Fruit fly (Drosophila melanogaster) whole organism: ENCODE measurements around the gene CG9737.

Source experiments
- CG8478 ChIP-seq: fragments of >200 bp; optimal IDR thresholded peaks from 2 replicates; lab custom pipeline; 2018; ENCODE audit warnings: inconsistent platforms
- Dll ChIP-seq: fragments of >200 bp; optimal IDR thresholded peaks from 2 replicates; lab custom pipeline; 2017
- EcR ChIP-seq, 2 experiments: fragments of >200 bp; optimal IDR thresholded peaks; 2 replicates each; lab custom pipeline; 2017; ENCODE audit warnings: missing biosample characterization in 2 of 2, missing genetic modification characterization in 2 of 2, missing genetic modification reagents in 2 of 2
- pan ChIP-seq: fragments of >200 bp; optimal IDR thresholded peaks from 2 replicates; lab custom pipeline; 2017
- psq ChIP-seq: fragments of >200 bp; optimal IDR thresholded peaks from 2 replicates; lab custom pipeline; 2017
- usp ChIP-seq: fragments of >200 bp; optimal IDR thresholded peaks from 2 replicates; lab custom pipeline; 2017; ENCODE audit warnings: missing biosample characterization, missing genetic modification characterization, mixed read lengths

- TF ChIP-seq pan (lab: Kevin White, UChicago) (no peak), CG8478 (lab: Kevin White, UChicago) (no peak), Dll (lab: Kevin White, UChicago) (no peak), usp (no peak), EcR (GFP tag; optimal IDR thresholded peaks at IDR 0.05; lab: Kevin White, UChicago) (no peak), psq (lab: Kevin White, UChicago) (no peak)
Measured at dm6 chr3R:30209648-30210047, 33.5 kb downstream of the CG9737 start, which contains the start of gene Anp.
